Fruit fly (Drosophila melanogaster) whole organism, embryonic: ENCODE measurements around the gene pros.

ENCODE experiments used
- Asciz ChIP-seq: fragments of 200-800 bp; sonication (Bioruptor generic); optimal IDR thresholded peaks from 2 replicates; lab custom pipeline; 2017; ENCODE audit warnings: missing biosample characterization, mild to moderate bottlenecking, missing genetic modification characterization, missing genetic modification reagents
- CG10431 ChIP-seq: fragments of 200-800 bp; sonication (Bioruptor generic); optimal IDR thresholded peaks from 3 replicates; lab custom pipeline; 2018; ENCODE audit warnings: missing biosample characterization, mild to moderate bottlenecking, missing genetic modification characterization
- CG10959 ChIP-seq: fragments of 200-800 bp; sonication (Bioruptor generic); IDR thresholded peaks from 2 replicates; pipeline ENCODE4 v1.3.6; 2022; ENCODE audit warnings: missing biosample characterization, missing genetic modification characterization
- CG10979 ChIP-seq: fragments of 200-800 bp; sonication (Bioruptor generic); optimal IDR thresholded peaks from 2 replicates; lab custom pipeline; 2018; ENCODE audit warnings: missing biosample characterization, mild to moderate bottlenecking, missing genetic modification characterization, moderate library complexity
- CG11560 ChIP-seq: fragments of 200-800 bp; sonication (Bioruptor generic); IDR thresholded peaks from 3 replicates; pipeline ENCODE4 v1.3.6; 2022; ENCODE audit warnings: missing biosample characterization, missing genetic modification characterization
- CG15479 ChIP-seq: fragments of 200-800 bp; sonication (Bioruptor generic); optimal IDR thresholded peaks from 3 replicates; lab custom pipeline; 2019; ENCODE audit warnings: missing biosample characterization, mild to moderate bottlenecking, missing genetic modification characterization, moderate library complexity
- CG17802 ChIP-seq: fragments of 200-800 bp; sonication (Bioruptor generic); optimal IDR thresholded peaks from 2 replicates; lab custom pipeline; 2018; ENCODE audit warnings: missing biosample characterization, mild to moderate bottlenecking, missing genetic modification characterization, moderate library complexity
- CG17912 ChIP-seq: fragments of 200-800 bp; sonication (Bioruptor generic); optimal IDR thresholded peaks from 2 replicates; lab custom pipeline; 2018; ENCODE audit warnings: missing biosample characterization, mild to moderate bottlenecking, missing genetic modification characterization
- CG18599 ChIP-seq: fragments of 200-800 bp; sonication (Bioruptor generic); optimal IDR thresholded peaks from 3 replicates; lab custom pipeline; 2017; ENCODE audit warnings: missing biosample characterization, missing genetic modification characterization, mild to moderate bottlenecking, moderate library complexity, missing genetic modification reagents
- CG2712 ChIP-seq: fragments of 200-800 bp; optimal IDR thresholded peaks from 3 replicates; lab custom pipeline; 2019; ENCODE audit warnings: missing biosample characterization, mild to moderate bottlenecking, missing genetic modification characterization, moderate library complexity
- CG4328 ChIP-seq: fragments of 200-800 bp; sonication (Bioruptor generic); optimal IDR thresholded peaks from 3 replicates; lab custom pipeline; 2017; ENCODE audit warnings: missing biosample characterization, missing genetic modification reagents, missing genetic modification characterization
- CG4360 ChIP-seq: fragments of 200-800 bp; sonication (Bioruptor generic); IDR thresholded peaks from 2 replicates; pipeline ENCODE4 v1.3.6; 2022; ENCODE audit warnings: missing biosample characterization, missing genetic modification characterization
- CG4404 ChIP-seq: fragments of 200-800 bp; sonication (Bioruptor generic); IDR thresholded peaks from 2 replicates; pipeline ENCODE4 v1.3.6; 2022; ENCODE audit warnings: missing biosample characterization, missing genetic modification characterization
- CG4424 ChIP-seq: fragments of 200-800 bp; sonication (Bioruptor generic); optimal IDR thresholded peaks from 3 replicates; lab custom pipeline; 2016; ENCODE audit warnings: missing biosample characterization, missing genetic modification characterization
- CG6254 ChIP-seq: fragments of 200-800 bp; sonication (Bioruptor generic); optimal IDR thresholded peaks from 3 replicates; lab custom pipeline; 2017; ENCODE audit warnings: mild to moderate bottlenecking, missing biosample characterization, missing genetic modification reagents, missing genetic modification characterization
- CG8359 ChIP-seq: fragments of 200-800 bp; sonication (Bioruptor generic); optimal IDR thresholded peaks from 2 replicates; lab custom pipeline; 2017; ENCODE audit warnings: missing biosample characterization, mild to moderate bottlenecking, missing genetic modification characterization, borderline replicate concordance
- D ChIP-seq, 2 experiments: fragments of 200-800 bp in 1 of 2; fragments of >200 bp in 1 of 2; sonication (Bioruptor generic) in 1 of 2; optimal IDR thresholded peaks; 2 replicates in 1 of 2; 3 replicates in 1 of 2; lab custom pipeline; 2017; ENCODE audit warnings: mild to moderate bottlenecking in 1 of 2, missing biosample characterization in 1 of 2, missing genetic modification characterization in 1 of 2, missing genetic modification reagents in 1 of 2
- Dref ChIP-seq: fragments of 200-800 bp; sonication (Bioruptor generic); IDR thresholded peaks from 2 replicates; pipeline ENCODE4 v1.3.6; 2022; ENCODE audit warnings: missing biosample characterization, missing genetic modification characterization
- Elba2 ChIP-seq: fragments of 200-800 bp; sonication (Bioruptor generic); optimal IDR thresholded peaks from 3 replicates; lab custom pipeline; 2016; ENCODE audit warnings: missing biosample characterization, missing genetic modification characterization
- HLHmδ ChIP-seq: fragments of 200-800 bp; sonication (Bioruptor generic); optimal IDR thresholded peaks from 2 replicates; lab custom pipeline; 2018; ENCODE audit warnings: missing biosample characterization, mild to moderate bottlenecking, missing genetic modification characterization, moderate library complexity
- MTF-1 ChIP-seq: fragments of 200-800 bp; sonication (Bioruptor generic); optimal IDR thresholded peaks from 2 replicates; lab custom pipeline; 2018; ENCODE audit warnings: missing biosample characterization, mild to moderate bottlenecking, missing genetic modification characterization, borderline replicate concordance
- Mad ChIP-seq: fragments of 200-800 bp; sonication (Bioruptor generic); optimal IDR thresholded peaks from 2 replicates; lab custom pipeline; 2016; ENCODE audit warnings: missing biosample characterization, missing genetic modification characterization
- Myb ChIP-seq: fragments of 200-800 bp; sonication (Bioruptor generic); optimal IDR thresholded peaks from 2 replicates; lab custom pipeline; 2016; ENCODE audit warnings: missing biosample characterization, missing genetic modification characterization
- Nf-YB ChIP-seq: fragments of 200-800 bp; sonication (Bioruptor generic); optimal IDR thresholded peaks from 3 replicates; lab custom pipeline; 2019; ENCODE audit warnings: missing biosample characterization, mild to moderate bottlenecking, missing genetic modification characterization, moderate library complexity
- Nf-YC ChIP-seq: fragments of 200-800 bp; optimal IDR thresholded peaks from 3 replicates; lab custom pipeline; 2019; ENCODE audit warnings: missing biosample characterization, mild to moderate bottlenecking, missing genetic modification characterization, moderate library complexity
- Oaz ChIP-seq: fragments of 200-800 bp; sonication (Bioruptor generic); IDR thresholded peaks from 2 replicates; pipeline ENCODE4 v1.3.6; 2022; ENCODE audit warnings: missing biosample characterization, missing genetic modification characterization
- abd-A ChIP-seq: fragments of 200-800 bp; sonication (Bioruptor generic); optimal IDR thresholded peaks from 3 replicates; lab custom pipeline; 2019; ENCODE audit warnings: missing biosample characterization, mild to moderate bottlenecking, missing genetic modification characterization, moderate library complexity
- dpn ChIP-seq, 2 experiments: fragments of 200-800 bp; sonication (Bioruptor generic); optimal IDR thresholded peaks; 3 replicates each; lab custom pipeline; 2016; ENCODE audit warnings: missing biosample characterization in 2 of 2, missing genetic modification characterization in 2 of 2
- grn ChIP-seq: fragments of 200-800 bp; sonication (Bioruptor generic); optimal IDR thresholded peaks from 3 replicates; lab custom pipeline; 2017; ENCODE audit warnings: missing biosample characterization, missing genetic modification characterization
- gt ChIP-seq: fragments of 200-800 bp; sonication (Bioruptor generic); IDR thresholded peaks from 2 replicates; pipeline ENCODE4 v1.3.6; 2022; ENCODE audit warnings: missing biosample characterization, missing genetic modification characterization
- hkb ChIP-seq, 2 experiments: fragments of 200-800 bp in 1 of 2; fragments of >200 bp in 1 of 2; sonication (Bioruptor generic) in 1 of 2; IDR thresholded peaks in 1 of 2; optimal IDR thresholded peaks in 1 of 2; 2 replicates each; pipeline versions ENCODE4 v1.3.6 to Lab custom; 2017 to 2022; ENCODE audit warnings: missing biosample characterization in 1 of 2, missing genetic modification characterization in 1 of 2
- insv ChIP-seq, 2 experiments: fragments of 200-800 bp; sonication (Bioruptor generic); optimal IDR thresholded peaks; 3 replicates each; lab custom pipeline; 2016 to 2018; ENCODE audit warnings: missing biosample characterization in 2 of 2, missing genetic modification characterization in 2 of 2
- lilli ChIP-seq: fragments of 200-800 bp; sonication (Bioruptor generic); optimal IDR thresholded peaks from 3 replicates; lab custom pipeline; 2016; ENCODE audit warnings: missing biosample characterization, missing genetic modification characterization
- mam ChIP-seq: fragments of 200-800 bp; sonication (Bioruptor generic); optimal IDR thresholded peaks from 3 replicates; lab custom pipeline; 2016; ENCODE audit warnings: missing biosample characterization, missing genetic modification characterization
- phol ChIP-seq: fragments of 200-800 bp; sonication (Bioruptor generic); optimal IDR thresholded peaks from 3 replicates; lab custom pipeline; 2018; ENCODE audit warnings: missing biosample characterization, mild to moderate bottlenecking, missing genetic modification characterization, moderate library complexity
- pita ChIP-seq: fragments of 200-800 bp; sonication (Bioruptor generic); optimal IDR thresholded peaks from 2 replicates; lab custom pipeline; 2017; ENCODE audit warnings: missing biosample characterization, mild to moderate bottlenecking, missing genetic modification characterization
- pros ChIP-seq: fragments of 200-800 bp; sonication (Bioruptor generic); optimal IDR thresholded peaks from 3 replicates; lab custom pipeline; 2019; ENCODE audit warnings: missing biosample characterization, mild to moderate bottlenecking, missing genetic modification characterization, moderate library complexity
- row ChIP-seq: fragments of 200-800 bp; sonication (Bioruptor generic); IDR thresholded peaks from 3 replicates; pipeline ENCODE4 v1.3.6; 2022; ENCODE audit warnings: missing biosample characterization, missing genetic modification characterization
- sens ChIP-seq: fragments of 200-800 bp; sonication (Bioruptor generic); peaks from one replicate; lab custom pipeline; 2016; ENCODE audit warnings: missing biosample characterization, missing genetic modification characterization
- tll ChIP-seq, 2 experiments: fragments of 200-800 bp in 1 of 2; fragments of >200 bp in 1 of 2; sonication (Bioruptor generic) in 1 of 2; optimal IDR thresholded peaks; 2 replicates each; lab custom pipeline; 2017 to 2019; ENCODE audit warnings: missing biosample characterization in 2 of 2, missing genetic modification characterization in 2 of 2, mild to moderate bottlenecking in 1 of 2, moderate library complexity in 1 of 2
- unpg ChIP-seq: fragments of 200-800 bp; sonication (Bioruptor generic); optimal IDR thresholded peaks from 3 replicates; lab custom pipeline; 2018; ENCODE audit warnings: missing biosample characterization, mild to moderate bottlenecking, missing genetic modification characterization, moderate library complexity
- zen ChIP-seq: fragments of 200-800 bp; sonication (Bioruptor generic); optimal IDR thresholded peaks from 3 replicates; lab custom pipeline; 2018; ENCODE audit warnings: missing biosample characterization, mild to moderate bottlenecking, missing genetic modification characterization, moderate library complexity

Gene pros

dm6 chr3R:11338287-11338686 lies 10.0 kb downstream of the pros start (continued):
- TF ChIP-seq Mad (GFP tag; lab: Kevin White, UChicago): no peak
- TF ChIP-seq MTF-1 (GFP tag; lab: Kevin White, UChicago): peak; percentile 58
- no peak for TF ChIP-seq dpn (GFP tag; optimal IDR thresholded peaks at IDR 0.05; lab: Kevin White, UChicago)
- TF ChIP-seq CG6254 (GFP tag; lab: Kevin White, UChicago): peak; percentile 5
- TF ChIP-seq CG17912 (GFP tag; lab: Kevin White, UChicago): peak; percentile 11
- peak; percentile 14 for TF ChIP-seq CG4424
- TF ChIP-seq zen (tag; lab: Kevin White, UChicago): no peak
- no peak for TF ChIP-seq CG2712 (tag; lab: Kevin White, UChicago)
- TF ChIP-seq CG10979: no peak
- TF ChIP-seq CG17802 (tag; lab: Kevin White, UChicago): peak; percentile 24
- TF ChIP-seq, all 482 proteins: peak for 73

DNA sequence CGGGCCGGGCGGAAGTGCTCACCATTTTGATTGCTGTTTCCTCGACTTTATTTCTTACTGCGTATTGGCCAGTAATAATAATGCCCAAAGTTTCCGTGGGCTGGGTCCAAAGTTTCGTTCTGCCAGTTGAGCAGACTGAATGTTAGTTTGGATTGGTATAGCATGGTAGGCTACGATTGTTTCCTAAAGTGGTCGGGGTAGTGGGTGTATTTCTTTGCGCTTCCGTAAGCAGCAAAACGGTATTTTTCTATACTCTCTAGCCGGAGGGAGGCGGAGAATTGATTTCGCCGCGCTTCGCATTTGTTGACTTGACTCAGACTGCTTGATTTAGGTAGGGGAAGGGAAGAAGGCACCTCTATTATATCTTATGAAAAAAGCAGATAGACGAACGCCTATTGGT lies 15.2 kb downstream of the pros start:
- no peak for TF ChIP-seq CG8359 (GFP tag; lab: Kevin White, UChicago)
- TF ChIP-seq Nf-YB (GFP tag; lab: Kevin White, UChicago): peak; percentile 73
- TF ChIP-seq pros (GFP tag; lab: Kevin White, UChicago): peak; percentile 18
- TF ChIP-seq Nf-YC (tag; lab: Kevin White, UChicago): peak; percentile 76

DNA sequence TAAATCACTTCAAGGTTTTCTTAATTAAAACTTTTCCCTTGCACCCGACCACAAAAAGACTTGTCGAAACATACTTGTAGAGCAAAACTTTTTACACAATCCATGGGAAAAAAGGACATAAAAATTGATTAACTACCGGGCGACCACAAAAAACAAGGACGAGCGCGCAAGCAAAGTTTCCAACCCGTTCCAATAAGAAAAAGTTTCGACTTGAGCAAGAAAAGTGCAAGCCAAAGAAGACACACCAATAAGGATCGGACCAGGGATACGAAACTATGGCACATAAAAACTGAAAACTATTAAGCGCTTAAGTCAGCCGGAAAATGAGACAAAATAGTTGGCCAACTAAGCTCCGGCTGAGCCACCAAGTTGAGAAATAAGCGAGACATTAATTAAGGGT lies 15.7 kb downstream of the pros start:
- peak; percentile 46 for TF ChIP-seq sens
- no peak for TF ChIP-seq CG4404
- peak; percentile 83 to 94 for TF ChIP-seq insv (GFP tag; optimal IDR thresholded peaks at IDR 0.05; lab: Kevin White, UChicago)
- TF ChIP-seq Elba2: peak; percentile 63
- no peak for TF ChIP-seq Asciz (GFP tag; lab: Kevin White, UChicago)
- peak; percentile 6 for TF ChIP-seq pita (GFP tag; lab: Kevin White, UChicago)

dm6 chr3R:11344901-11345300 lies 16.6 kb downstream of the pros start:
- no peak for TF ChIP-seq CG18599
- TF ChIP-seq insv (GFP tag; optimal IDR thresholded peaks at IDR 0.05; lab: Kevin White, UChicago): peak; percentile 93 to 99
- TF ChIP-seq D (optimal IDR thresholded peaks at IDR 0.05; lab: Kevin White, UChicago): peak; percentile 11
- TF ChIP-seq D (GFP tag; optimal IDR thresholded peaks at IDR 0.05; lab: Kevin White, UChicago): no peak
- peak; percentile 2 for TF ChIP-seq zen (tag; lab: Kevin White, UChicago)
- TF ChIP-seq Oaz (GFP tag; lab: Robert Waterston, UW): no peak
- peak; percentile 13 for TF ChIP-seq CG15479 (GFP tag; lab: Kevin White, UChicago)
- TF ChIP-seq grn (GFP tag; lab: Kevin White, UChicago): peak; percentile 30
- 0 out of 3 replicates have a peak, but pooled peaks have one; percentile 33 for TF ChIP-seq CG11560 (tag; lab: Robert Waterston, UW)
- TF ChIP-seq Elba2: peak; percentile 94
- TF ChIP-seq row: no peak
- peak; percentile 20 for TF ChIP-seq abd-A (tag; lab: Kevin White, UChicago)
- TF ChIP-seq hkb (optimal IDR thresholded peaks at IDR 0.05; lab: Kevin White, UChicago): no peak
- TF ChIP-seq hkb (GFP tag; IDR thresholded peaks at IDR 0.05; lab: Robert Waterston, UW): no peak
- no peak for TF ChIP-seq CG10959 (GFP tag; lab: Robert Waterston, UW)
- peak; percentile 1 for TF ChIP-seq pita (GFP tag; lab: Kevin White, UChicago)
- TF ChIP-seq, all 482 proteins: peak for 9

- TF ChIP-seq unpg: no peak
- TF ChIP-seq CG10431 (GFP tag; lab: Kevin White, UChicago): no peak
- no peak for TF ChIP-seq gt (GFP tag; lab: Robert Waterston, UW)
- no peak for TF ChIP-seq phol (tag; lab: Kevin White, UChicago)
- TF ChIP-seq Dref: 0 out of 2 replicates have a peak, but pooled peaks have one; percentile 14
- TF ChIP-seq lilli (GFP tag; lab: Kevin White, UChicago): no peak
- peak; percentile 99 for TF ChIP-seq pros (GFP tag; lab: Kevin White, UChicago)
- peak; percentile 62 for TF ChIP-seq CG15479 (GFP tag; lab: Kevin White, UChicago)
- TF ChIP-seq CG4328: no peak
- no peak for TF ChIP-seq mam (GFP tag; lab: Kevin White, UChicago)
- no peak for TF ChIP-seq tll (GFP tag; optimal IDR thresholded peaks at IDR 0.05; lab: Kevin White, UChicago)
- no peak for TF ChIP-seq Myb (GFP tag; lab: Kevin White, UChicago)
- TF ChIP-seq CG4360 (GFP tag; lab: Robert Waterston, UW): peak; percentile 45; the same call in 1 of the 2 replicates
- peak; percentile 31 for TF ChIP-seq HLHmδ
These were observed 22.5 kb downstream of the pros start for dm6 chr3R:11350741-11351140.
